Fruit fly (Drosophila melanogaster): ENCODE measurements around the gene CG5854.

CG5854 gene

DNA sequence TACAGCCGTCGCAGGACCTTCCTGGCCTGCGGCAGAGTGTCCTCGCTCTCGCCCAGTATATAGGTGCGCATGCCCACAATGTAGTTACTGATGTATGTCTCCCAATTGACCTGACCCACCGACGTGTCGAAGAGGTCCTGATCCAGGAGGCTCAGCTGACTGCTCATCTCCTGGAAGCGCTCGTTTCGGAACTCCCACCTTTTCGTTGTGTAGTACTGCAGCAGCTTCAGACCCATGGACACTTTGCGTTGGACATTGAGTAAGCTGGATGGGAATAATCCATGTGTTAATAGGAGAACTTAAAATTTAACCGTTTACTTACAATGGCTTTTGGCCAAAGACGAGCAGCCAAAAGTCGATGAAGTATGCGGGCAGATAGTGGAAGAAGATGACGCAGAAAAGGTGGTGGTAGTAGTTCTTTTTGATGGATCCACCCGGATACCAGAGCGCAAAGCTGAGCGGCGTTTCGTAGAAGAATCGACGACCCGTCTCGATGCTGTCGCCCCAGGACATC is 10.2 kb downstream of the CG5854 start:
- TF ChIP-seq CG7045 (GFP tag; optimal IDR thresholded peaks at IDR 0.05): no peak
- no peak for TF ChIP-seq Mnt (GFP tag; optimal IDR thresholded peaks at IDR 0.05)
- no peak for TF ChIP-seq CG5204 (GFP tag; optimal IDR thresholded peaks at IDR 0.05)
- TF ChIP-seq kay (GFP tag; ENCODE audit: borderline replicate concordance): no peak
- no peak for TF ChIP-seq CG7101 (tag; optimal IDR thresholded peaks at IDR 0.05)
- peak; percentile 57 for TF ChIP-seq CG12768 (GFP tag; optimal IDR thresholded peaks at IDR 0.05)
- TF ChIP-seq Clk (GFP tag; optimal IDR thresholded peaks at IDR 0.05): no peak

DNA sequence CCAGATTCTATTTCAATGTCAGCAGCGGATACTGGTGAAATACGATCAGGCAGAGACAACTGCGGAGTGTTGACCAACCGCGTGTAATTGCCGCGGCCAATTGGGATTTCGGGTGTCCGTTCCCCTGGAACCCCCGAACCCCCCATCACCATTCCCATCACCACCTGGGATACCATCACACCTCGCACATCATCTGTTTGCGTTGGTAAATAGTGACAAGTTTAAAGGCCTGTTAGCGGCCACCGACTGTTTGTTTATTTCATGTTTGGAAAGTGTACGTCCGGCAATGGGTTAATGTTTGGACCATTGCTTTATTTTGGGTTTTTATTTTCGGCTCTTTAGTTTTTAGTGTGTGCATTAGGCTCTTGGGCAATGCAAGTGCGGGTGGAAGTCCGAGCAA is 13.3 kb downstream of the CG5854 start:
- TF ChIP-seq ovo (GFP tag; optimal IDR thresholded peaks at IDR 0.05): no peak

- no peak for TF ChIP-seq ovo (GFP tag; optimal IDR thresholded peaks at IDR 0.05)
- TF ChIP-seq CG11617 (GFP tag; optimal IDR thresholded peaks at IDR 0.05): no peak
- TF ChIP-seq Crg-1 (GFP tag; optimal IDR thresholded peaks at IDR 0.05): no peak
- no peak for TF ChIP-seq CG12768 (GFP tag; optimal IDR thresholded peaks at IDR 0.05)
- TF ChIP-seq tj (GFP tag; optimal IDR thresholded peaks at IDR 0.05): no peak
- TF ChIP-seq cic (GFP tag; optimal IDR thresholded peaks at IDR 0.05): no peak
- TF ChIP-seq cnc (optimal IDR thresholded peaks at IDR 0.05): no peak
- no peak for TF ChIP-seq Clk (GFP tag; optimal IDR thresholded peaks at IDR 0.05)
- TF ChIP-seq CG7045 (GFP tag; optimal IDR thresholded peaks at IDR 0.05): no peak
- TF ChIP-seq Mnt (GFP tag; optimal IDR thresholded peaks at IDR 0.05): no peak
- no peak for TF ChIP-seq CG14711 (tag; optimal IDR thresholded peaks at IDR 0.05)
- no peak for TF ChIP-seq CG1620 (GFP tag; optimal IDR thresholded peaks at IDR 0.05)
These were observed 14.5 kb downstream of the CG5854 start, which contains the start of gene CG12268 for dm6 chr3R:23948324-23948465. CG12268 (minus strand) TSS chr3R:23948424.

DNA sequence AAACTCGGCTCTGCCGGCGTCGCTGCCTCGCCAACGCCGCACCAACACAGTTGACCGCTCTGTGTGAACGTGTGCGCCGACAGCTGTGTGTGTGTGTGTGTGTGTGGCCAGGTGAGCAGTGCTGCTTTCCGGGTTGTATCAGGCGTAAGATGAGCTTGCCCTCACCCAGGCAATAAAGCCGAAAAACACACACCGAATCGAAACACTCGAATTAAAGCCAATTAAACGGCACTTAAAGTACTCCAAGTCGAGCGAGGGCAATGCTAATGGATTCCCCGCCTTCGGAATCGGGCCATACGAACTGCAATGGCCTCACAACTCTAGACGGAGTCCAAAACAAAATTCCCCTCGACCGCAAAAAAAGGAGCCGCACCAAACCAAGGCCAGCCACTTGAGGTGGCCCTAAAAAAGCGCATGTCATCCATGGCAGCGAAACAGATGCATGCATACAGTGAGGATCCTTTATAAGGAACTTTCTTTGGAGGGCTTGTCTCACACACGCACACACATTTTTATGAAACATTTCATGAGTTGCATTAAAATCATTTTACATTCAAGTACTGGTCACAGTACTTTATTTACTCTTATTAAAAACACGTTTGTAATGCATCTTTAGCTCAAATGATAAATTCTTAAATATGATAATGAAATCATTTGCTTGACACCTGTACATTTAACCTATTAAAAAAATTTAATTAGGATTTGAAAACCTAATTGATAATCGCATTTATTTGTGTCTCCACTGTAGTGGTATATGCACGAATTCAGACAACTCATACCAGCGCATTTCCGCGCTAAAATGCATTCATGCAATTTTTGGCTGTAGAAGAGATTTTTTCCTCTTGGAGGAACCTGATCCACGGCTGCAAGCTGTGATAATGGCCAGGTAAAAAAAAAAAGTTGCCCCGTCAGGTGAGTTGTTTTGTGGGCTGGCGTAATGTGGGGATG is 15.0 kb downstream of the CG5854 start:
- peak; percentile 68 for TF ChIP-seq tj (GFP tag; optimal IDR thresholded peaks at IDR 0.05)
- TF ChIP-seq toe (GFP tag; optimal IDR thresholded peaks at IDR 0.05): no peak

dm6 chr3R:23955380-23955779 is 21.7 kb downstream of the CG5854 start:
- TF ChIP-seq Hr96 (GFP tag; optimal IDR thresholded peaks at IDR 0.05) (no peak), CG33017 (tag; optimal IDR thresholded peaks at IDR 0.05) (no peak), Mnt (GFP tag; optimal IDR thresholded peaks at IDR 0.05) (no peak), CG5204 (GFP tag; optimal IDR thresholded peaks at IDR 0.05) (no peak), Crg-1 (GFP tag; optimal IDR thresholded peaks at IDR 0.05) (no peak), CG12768 (GFP tag; optimal IDR thresholded peaks at IDR 0.05) (no peak), bab1 (GFP tag; optimal IDR thresholded peaks at IDR 0.05) (no peak)

- TF ChIP-seq Hr96 (GFP tag; optimal IDR thresholded peaks at IDR 0.05) (peak; percentile 79), Clk (GFP tag; optimal IDR thresholded peaks at IDR 0.05) (peak; percentile 83), bab1 (GFP tag; optimal IDR thresholded peaks at IDR 0.05) (peak; percentile 89), kay (GFP tag; ENCODE audit: borderline replicate concordance) (no peak), CG33017 (tag; optimal IDR thresholded peaks at IDR 0.05) (peak; percentile 73), CG11617 (GFP tag; optimal IDR thresholded peaks at IDR 0.05) (peak; percentile 83), CG14711 (tag; optimal IDR thresholded peaks at IDR 0.05) (peak; percentile 85), Mnt (GFP tag; optimal IDR thresholded peaks at IDR 0.05) (peak; percentile 88), ovo (GFP tag; optimal IDR thresholded peaks at IDR 0.05) (peak; percentile 81), CG7045 (GFP tag; optimal IDR thresholded peaks at IDR 0.05) (peak; percentile 83), CG7101 (tag; optimal IDR thresholded peaks at IDR 0.05) (peak; percentile 88), tj (GFP tag; optimal IDR thresholded peaks at IDR 0.05) (peak; percentile 63), cnc (optimal IDR thresholded peaks at IDR 0.05) (no peak), cic (GFP tag; optimal IDR thresholded peaks at IDR 0.05) (peak; percentile 45), CG1620 (GFP tag; optimal IDR thresholded peaks at IDR 0.05) (peak; percentile 91), pad (GFP tag; optimal IDR thresholded peaks at IDR 0.05) (peak; percentile 72), toe (GFP tag; optimal IDR thresholded peaks at IDR 0.05) (peak; percentile 93), CG12768 (GFP tag; optimal IDR thresholded peaks at IDR 0.05) (peak; percentile 82), CG5204 (GFP tag; optimal IDR thresholded peaks at IDR 0.05) (peak; percentile 91), Crg-1 (GFP tag; optimal IDR thresholded peaks at IDR 0.05) (peak; percentile 84)
These were observed 24.6 kb downstream of the CG5854 start, which contains the start of the genes GluProRS and AP-1sigma for dm6 chr3R:23958091-23958838. GluProRS (minus strand) TSS chr3R:23958391. AP-1sigma (plus strand) TSS chr3R:23958651.

DNA sequence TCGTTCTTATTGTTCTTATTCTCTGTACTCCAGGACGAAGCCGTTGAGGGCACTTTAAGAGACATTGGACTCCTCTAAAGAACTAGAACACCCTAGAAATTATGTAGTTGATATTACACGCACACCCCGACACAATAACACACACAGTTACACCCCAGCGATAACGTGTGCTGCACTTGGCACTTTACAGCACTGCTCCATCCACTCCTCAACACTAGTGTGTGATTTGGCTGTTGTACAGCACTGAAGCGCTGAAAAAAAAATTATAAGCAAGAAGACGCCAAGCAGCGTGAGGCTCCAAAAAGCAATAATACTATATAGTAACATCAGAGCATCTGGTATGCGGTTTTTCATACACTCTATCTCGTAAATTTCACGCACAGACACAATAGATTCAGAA is 27.2 kb downstream of the CG5854 start:
- no peak for TF ChIP-seq CG7101 (tag; optimal IDR thresholded peaks at IDR 0.05)
- TF ChIP-seq kay (GFP tag; ENCODE audit: borderline replicate concordance): no peak
- TF ChIP-seq cic (GFP tag; optimal IDR thresholded peaks at IDR 0.05): no peak
- TF ChIP-seq cnc (optimal IDR thresholded peaks at IDR 0.05): no peak
- TF ChIP-seq CG1620 (GFP tag; optimal IDR thresholded peaks at IDR 0.05): no peak
- no peak for TF ChIP-seq ovo (GFP tag; optimal IDR thresholded peaks at IDR 0.05)
- no peak for TF ChIP-seq CG33017 (tag; optimal IDR thresholded peaks at IDR 0.05)
- TF ChIP-seq Hr96 (GFP tag; optimal IDR thresholded peaks at IDR 0.05): no peak
- TF ChIP-seq CG5204 (GFP tag; optimal IDR thresholded peaks at IDR 0.05): no peak
- no peak for TF ChIP-seq toe (GFP tag; optimal IDR thresholded peaks at IDR 0.05)
- TF ChIP-seq tj (GFP tag; optimal IDR thresholded peaks at IDR 0.05): no peak
- no peak for TF ChIP-seq CG14711 (tag; optimal IDR thresholded peaks at IDR 0.05)
- no peak for TF ChIP-seq CG12768 (GFP tag; optimal IDR thresholded peaks at IDR 0.05)
- no peak for TF ChIP-seq CG11617 (GFP tag; optimal IDR thresholded peaks at IDR 0.05)
- TF ChIP-seq CG7045 (GFP tag; optimal IDR thresholded peaks at IDR 0.05): no peak
